Worm (Caenorhabditis elegans): ENCODE measurements around the gene C05A2.4.

- TF ChIP-seq W03F9.2 (tag; optimal IDR thresholded peaks at IDR 0.05) (no peak), dao-5 (tag; optimal IDR thresholded peaks at IDR 0.05) (no peak)
Measured at ce11 chrV:10708346-10708745, 13.1 kb downstream of the C05A2.4 start.

Measured in whole organism, L4/young adult.